Worm (Caenorhabditis elegans) whole organism, L1 larva: ENCODE measurements around the gene F32G8.3.

Source experiments
- alr-1 ChIP-seq: fragments of 200-800 bp; sonication (Bioruptor generic); optimal IDR thresholded peaks from 2 replicates; lab custom pipeline; 2018; ENCODE audit warnings: borderline replicate concordance, mild to moderate bottlenecking, missing genetic modification characterization, missing compliant biosample characterization
- aly-2 ChIP-seq: fragments of 150-350 bp; optimal IDR thresholded peaks from 2 replicates; lab custom pipeline; 2014; ENCODE audit warnings: missing biosample characterization, missing genetic modification characterization
- ama-1 ChIP-seq: fragments of 150-350 bp; optimal IDR thresholded peaks from 2 replicates; lab custom pipeline; 2014
- ceh-88 ChIP-seq: fragments of 200-800 bp; sonication (Bioruptor generic); IDR thresholded peaks from 2 replicates; pipeline ENCODE4 v1.3.6; 2022; ENCODE audit warnings: missing genetic modification characterization, missing compliant biosample characterization
- dsc-1 ChIP-seq: sonication (generic microtip); optimal IDR thresholded peaks from 2 replicates; lab custom pipeline; 2016; ENCODE audit warnings: mild to moderate bottlenecking, missing genetic modification characterization, missing compliant biosample characterization
- efl-1 ChIP-seq, 4 experiments: fragments of 150-350 bp; optimal IDR thresholded peaks in 3 of 4; peaks in 1 of 4; 1 replicate in 1 of 4; 2 replicates in 3 of 4; lab custom pipeline; 2014; ENCODE audit warnings: missing biosample characterization in 2 of 4, missing genetic modification characterization in 2 of 4, missing genetic modification reagents in 2 of 4
- egl-13 ChIP-seq: sonication (generic microtip); optimal IDR thresholded peaks from 2 replicates; lab custom pipeline; 2016; ENCODE audit warnings: missing genotype, missing genetic modification reagents, missing genetic modification characterization, missing compliant biosample characterization
- egl-27 ChIP-seq, 2 experiments: fragments of 150-350 bp in 1 of 2; sonication (generic microtip); optimal IDR thresholded peaks; 3 replicates each; lab custom pipeline; 2017 to 2018; ENCODE audit warnings: missing biosample characterization in 2 of 2, missing genetic modification characterization in 2 of 2, missing genetic modification reagents in 2 of 2
- ets-5 ChIP-seq: fragments of 200-800 bp; sonication (Bioruptor generic); IDR thresholded peaks from 2 replicates; pipeline ENCODE4 v1.3.6; 2022; ENCODE audit warnings: missing genetic modification characterization, missing compliant biosample characterization
- fkh-4 ChIP-seq: sonication (generic microtip); optimal IDR thresholded peaks from 2 replicates; lab custom pipeline; 2016; ENCODE audit warnings: missing compliant biosample characterization, missing genetic modification characterization, borderline replicate concordance
- fkh-8 ChIP-seq: sonication (generic microtip); optimal IDR thresholded peaks from 2 replicates; lab custom pipeline; 2016; ENCODE audit warnings: mild to moderate bottlenecking, missing genetic modification characterization, missing compliant biosample characterization
- fos-1 ChIP-seq: fragments of 150-350 bp; optimal IDR thresholded peaks from 2 replicates; lab custom pipeline; 2014; ENCODE audit warnings: missing biosample characterization, missing genetic modification characterization
- grh-1 ChIP-seq: fragments of 200-800 bp; sonication (Bioruptor generic); IDR thresholded peaks from 2 replicates; pipeline ENCODE4 v1.3.6; 2022; ENCODE audit warnings: missing genetic modification reagents, missing genetic modification characterization, missing compliant biosample characterization
- hlh-4 ChIP-seq: sonication (generic microtip); optimal IDR thresholded peaks from 2 replicates; lab custom pipeline; 2016; ENCODE audit warnings: mild to moderate bottlenecking, missing genetic modification characterization, missing compliant biosample characterization
- hpl-2 ChIP-seq: fragments of 150-350 bp; optimal IDR thresholded peaks from 2 replicates; lab custom pipeline; 2014; ENCODE audit warnings: missing biosample characterization, missing genetic modification reagents, missing genetic modification characterization
- isw-1 ChIP-seq: fragments of 200-800 bp; sonication (Bioruptor generic); IDR thresholded peaks from 2 replicates; pipeline ENCODE4 v1.3.6; 2022; ENCODE audit warnings: missing genetic modification characterization, missing compliant biosample characterization
- lin-13 ChIP-seq: fragments of 150-350 bp; optimal IDR thresholded peaks from 2 replicates; lab custom pipeline; 2014; ENCODE audit warnings: missing biosample characterization, missing genetic modification reagents, missing genetic modification characterization
- lin-15B ChIP-seq: fragments of 150-350 bp; sonication (generic microtip); optimal IDR thresholded peaks from 3 replicates; lab custom pipeline; 2014; ENCODE audit warnings: missing biosample characterization, missing genetic modification characterization
- lir-3 ChIP-seq: sonication (generic microtip); optimal IDR thresholded peaks from 2 replicates; lab custom pipeline; 2016; ENCODE audit warnings: mild to moderate bottlenecking, missing genetic modification characterization, moderate library complexity, missing compliant biosample characterization; ENCODE audit not compliant: poor library complexity
- mab-9 ChIP-seq: fragments of 200-800 bp; sonication (Bioruptor generic); IDR thresholded peaks from 2 replicates; pipeline ENCODE4 v1.3.6; 2022; ENCODE audit warnings: missing genetic modification reagents, missing genetic modification characterization, missing compliant biosample characterization
- mep-1 ChIP-seq: fragments of 150-350 bp; optimal IDR thresholded peaks from 2 replicates; lab custom pipeline; 2014; ENCODE audit warnings: missing biosample characterization, missing genetic modification characterization
- nhr-19 ChIP-seq: fragments of 200-800 bp; sonication (Bioruptor generic); conservative IDR thresholded peaks from 2 replicates; pipeline ENCODE4 v1.3.6; 2022; ENCODE audit warnings: missing genetic modification characterization, missing compliant biosample characterization
- nhr-47 ChIP-seq: sonication (generic microtip); optimal IDR thresholded peaks from 2 replicates; lab custom pipeline; 2016; ENCODE audit warnings: mild to moderate bottlenecking, missing genetic modification characterization, moderate library complexity, missing compliant biosample characterization
- nhr-71 ChIP-seq: sonication (generic microtip); optimal IDR thresholded peaks from 2 replicates; lab custom pipeline; 2016; ENCODE audit warnings: mild to moderate bottlenecking, missing genetic modification characterization, moderate library complexity, missing compliant biosample characterization
- nhr-77 ChIP-seq: fragments of 150-350 bp; optimal IDR thresholded peaks from 2 replicates; lab custom pipeline; 2014; ENCODE audit warnings: missing biosample characterization, missing genetic modification characterization
- nhr-84 ChIP-seq: sonication (generic microtip); optimal IDR thresholded peaks from 2 replicates; lab custom pipeline; 2017; ENCODE audit warnings: missing biosample characterization, missing genetic modification characterization
- pag-3 ChIP-seq: sonication (generic microtip); optimal IDR thresholded peaks from 2 replicates; lab custom pipeline; 2017; ENCODE audit warnings: missing genetic modification characterization, mild to moderate bottlenecking, missing compliant biosample characterization, antibody characterized with exemption, borderline replicate concordance; ENCODE audit not compliant: insufficient read depth
- skn-1 ChIP-seq: fragments of 150-350 bp; optimal IDR thresholded peaks from 2 replicates; lab custom pipeline; 2014; ENCODE audit warnings: missing biosample characterization, missing genetic modification characterization
- snu-23 ChIP-seq: sonication (generic microtip); optimal IDR thresholded peaks from 2 replicates; lab custom pipeline; 2016; ENCODE audit warnings: missing genetic modification characterization, missing compliant biosample characterization
- sox-4 ChIP-seq: sonication (generic microtip); optimal IDR thresholded peaks from 2 replicates; lab custom pipeline; 2016; ENCODE audit warnings: missing genetic modification characterization, missing compliant biosample characterization
- tbx-2 ChIP-seq: sonication (generic microtip); optimal IDR thresholded peaks from 2 replicates; lab custom pipeline; 2016; ENCODE audit warnings: missing genetic modification characterization, missing compliant biosample characterization
- tlp-1 ChIP-seq: fragments of 150-350 bp; optimal IDR thresholded peaks from 2 replicates; lab custom pipeline; 2014; ENCODE audit warnings: missing biosample characterization, missing genetic modification characterization
- unc-30 ChIP-seq: sonication (generic microtip); optimal IDR thresholded peaks from 2 replicates; lab custom pipeline; 2017; ENCODE audit warnings: missing biosample characterization, missing genetic modification characterization
- unc-62 ChIP-seq: fragments of 150-350 bp; optimal IDR thresholded peaks from 2 replicates; lab custom pipeline; 2014; ENCODE audit warnings: missing biosample characterization, missing genetic modification reagents, missing genetic modification characterization
- unc-86 ChIP-seq: sonication (generic microtip); optimal IDR thresholded peaks from 2 replicates; lab custom pipeline; 2016; ENCODE audit warnings: missing genetic modification characterization, missing compliant biosample characterization
- vab-15 ChIP-seq: sonication (generic microtip); optimal IDR thresholded peaks from 2 replicates; lab custom pipeline; 2017; ENCODE audit warnings: missing genotype, mild to moderate bottlenecking, missing genetic modification characterization, missing compliant biosample characterization
- xbp-1 ChIP-seq: sonication (generic microtip); optimal IDR thresholded peaks from 2 replicates; lab custom pipeline; 2016; ENCODE audit warnings: missing genetic modification characterization, missing compliant biosample characterization
- zag-1 ChIP-seq: fragments of 150-350 bp; optimal IDR thresholded peaks from 2 replicates; lab custom pipeline; 2014; ENCODE audit warnings: missing biosample characterization, missing genetic modification characterization
- zip-4 ChIP-seq: fragments of 200-800 bp; sonication (Bioruptor generic); optimal IDR thresholded peaks from 2 replicates; lab custom pipeline; 2018; ENCODE audit warnings: mild to moderate bottlenecking, missing genetic modification characterization, moderate library complexity, missing compliant biosample characterization
- ztf-11 ChIP-seq, 2 experiments: sonication (generic microtip); optimal IDR thresholded peaks; 2 replicates each; lab custom pipeline; 2016 to 2017; ENCODE audit warnings: missing genetic modification characterization in 2 of 2, missing biosample characterization in 1 of 2, missing compliant biosample characterization in 1 of 2

The F32G8.3 gene

ce11 chrV:10578938-10579337 is 23.8 kb upstream of the F32G8.3 start, which contains the start of the genes erh-1 and lpd-9 (continued):
- peak; percentile 76 to 83 for TF ChIP-seq efl-1 (optimal IDR thresholded peaks at IDR 0.05; lab: Kevin White, UChicago)
- TF ChIP-seq efl-1 (GFP tag; optimal IDR thresholded peaks at IDR 0.05 in 1 of 2; lab: Kevin White, UChicago): peak; percentile 77 to 98
- peak; percentile 88 for TF ChIP-seq dsc-1 (tag; lab: Kevin White, UChicago)
- TF ChIP-seq nhr-19 (GFP tag; lab: Robert Waterston, UW): peak; percentile 85
- peak; percentile 80 for TF ChIP-seq snu-23
- TF ChIP-seq ama-1 (lab: Kevin White, UChicago): no peak
- no peak for TF ChIP-seq zag-1 (tag; lab: Kevin White, UChicago)
- peak; percentile 67 for TF ChIP-seq nhr-77 (tag; lab: Kevin White, UChicago)
- no peak for TF ChIP-seq ets-5 (GFP tag; lab: Robert Waterston, UW)
- peak; percentile 55 for TF ChIP-seq fkh-8 (tag; lab: Kevin White, UChicago)
- TF ChIP-seq grh-1: peak; percentile 81
- peak; percentile 28 for TF ChIP-seq sox-4 (tag; lab: Kevin White, UChicago)
- no peak for TF ChIP-seq alr-1 (tag; lab: Kevin White, UChicago)
- peak; percentile 72 for TF ChIP-seq isw-1 (GFP tag; lab: Robert Waterston, UW)
- peak; percentile 75 for TF ChIP-seq egl-13 (tag; lab: Kevin White, UChicago)
- TF ChIP-seq unc-62 (GFP tag; lab: Kevin White, UChicago): no peak
- TF ChIP-seq hpl-2 (GFP tag; lab: Kevin White, UChicago): no peak
- TF ChIP-seq xbp-1 (tag; lab: Kevin White, UChicago): peak; percentile 85
- TF ChIP-seq ztf-11 (tag; optimal IDR thresholded peaks at IDR 0.05; lab: Kevin White, UChicago): peak in 1 of 2 experiments; percentile 74
- TF ChIP-seq tbx-2: peak; percentile 87
- TF ChIP-seq lin-13 (GFP tag; lab: Kevin White, UChicago): peak; percentile 17
- peak; percentile 29 for TF ChIP-seq aly-2 (tag; lab: Kevin White, UChicago)
- no peak for TF ChIP-seq fos-1
- peak; percentile 80 for TF ChIP-seq unc-86 (tag; lab: Kevin White, UChicago)
- no peak for TF ChIP-seq nhr-84
- TF ChIP-seq mep-1 (tag; lab: Kevin White, UChicago): peak; percentile 90
- TF ChIP-seq mab-9 (GFP tag; lab: Robert Waterston, UW): peak; percentile 76
- TF ChIP-seq nhr-71 (tag; lab: Kevin White, UChicago): peak; percentile 87
- TF ChIP-seq zip-4 (GFP tag; lab: Kevin White, UChicago): peak; percentile 59
- TF ChIP-seq skn-1 (tag; lab: Kevin White, UChicago): peak; percentile 74
- peak; percentile 52 for TF ChIP-seq lin-15B (tag; lab: Kevin White, UChicago)
- peak; percentile 90 for TF ChIP-seq nhr-47 (tag; lab: Kevin White, UChicago)
- TF ChIP-seq pag-3 (tag; lab: Kevin White, UChicago): peak; percentile 53
- no peak for TF ChIP-seq unc-30 (tag; lab: Kevin White, UChicago)
- peak; percentile 6 for TF ChIP-seq lir-3 (tag; lab: Kevin White, UChicago)
- TF ChIP-seq ceh-88 (GFP tag; lab: Robert Waterston, UW): peak; percentile 21; the same call in 1 of the 2 replicates

ce11 chrV:10578226-10578625 is 23.1 kb upstream of the F32G8.3 start, which contains the start of gene mics-1:
Gene mics-1 (minus strand): TSS chrV:10578326.
- no peak for TF ChIP-seq egl-27 (tag; optimal IDR thresholded peaks at IDR 0.05; lab: Kevin White, UChicago)
- no peak for TF ChIP-seq efl-1 (optimal IDR thresholded peaks at IDR 0.05; lab: Kevin White, UChicago)
- peak in 1 of 2 experiments; percentile 34 for TF ChIP-seq efl-1 (GFP tag; optimal IDR thresholded peaks at IDR 0.05 in 1 of 2; lab: Kevin White, UChicago)

ce11 chrV:10576319-10576718 is 21.2 kb upstream of the F32G8.3 start, which contains the start of gene vps-54:
Gene vps-54 (minus strand): TSS chrV:10576419.
- TF ChIP-seq hlh-4 (tag; lab: Kevin White, UChicago) (no peak), tlp-1 (tag; lab: Kevin White, UChicago) (no peak), grh-1 (no peak), vab-15 (tag; lab: Kevin White, UChicago) (no peak), fkh-4 (tag; lab: Kevin White, UChicago) (no peak), sox-4 (tag; lab: Kevin White, UChicago) (no peak), lin-15B (tag; lab: Kevin White, UChicago) (no peak)
